Worm (Caenorhabditis elegans) whole organism, mixed stage, embryonic: ENCODE data around the gene C50E3.6.

Source experiments
- M03D4.4 ChIP-seq: sonication (generic microtip); optimal IDR thresholded peaks from 2 replicates; lab custom pipeline; 2017; ENCODE audit warnings: mild to moderate bottlenecking, missing genetic modification characterization, missing compliant biosample characterization
- ces-1 ChIP-seq: fragments of 150-350 bp; optimal IDR thresholded peaks from 2 replicates; lab custom pipeline; 2014; ENCODE audit warnings: missing biosample characterization, missing genetic modification reagents, missing genetic modification characterization
- drap-1 ChIP-seq: fragments of 200-800 bp; sonication (Bioruptor generic); optimal IDR thresholded peaks from 3 replicates; lab custom pipeline; 2018; ENCODE audit warnings: mild to moderate bottlenecking, missing genetic modification characterization, missing compliant biosample characterization
- lin-13 ChIP-seq: fragments of 150-350 bp; optimal IDR thresholded peaks from 2 replicates; lab custom pipeline; 2014; ENCODE audit warnings: missing biosample characterization, missing genetic modification characterization
- nhr-28 ChIP-seq: fragments of 150-350 bp; optimal IDR thresholded peaks from 2 replicates; lab custom pipeline; 2014; ENCODE audit warnings: missing biosample characterization, missing genetic modification characterization
- snpc-4 ChIP-seq: fragments of 150-350 bp; optimal IDR thresholded peaks from 2 replicates; lab custom pipeline; 2014; ENCODE audit warnings: missing biosample characterization, missing genetic modification characterization
- sptf-1 ChIP-seq: sonication (generic microtip); optimal IDR thresholded peaks from 2 replicates; lab custom pipeline; 2017; ENCODE audit warnings: mild to moderate bottlenecking, missing genetic modification characterization, moderate library complexity, missing compliant biosample characterization
- unc-39 ChIP-seq: fragments of 150-350 bp; optimal IDR thresholded peaks from 2 replicates; lab custom pipeline; 2014; ENCODE audit warnings: missing biosample characterization, missing genetic modification characterization

- no peak for TF ChIP-seq snpc-4 (tag; lab: Kevin White, UChicago)
- no peak for TF ChIP-seq unc-39 (tag; lab: Kevin White, UChicago)
- no peak for TF ChIP-seq lin-13 (tag; lab: Kevin White, UChicago)
- no peak for TF ChIP-seq M03D4.4 (tag; lab: Kevin White, UChicago)
- TF ChIP-seq ces-1 (GFP tag; lab: Kevin White, UChicago): no peak
- no peak for TF ChIP-seq drap-1 (GFP tag; lab: Kevin White, UChicago)
- no peak for TF ChIP-seq sptf-1 (tag; lab: Kevin White, UChicago)
- TF ChIP-seq nhr-28: no peak
Observed at ce11 chrV:7595132-7595531, 4.8 kb upstream of the C50E3.6 start.
